Worm (Caenorhabditis elegans) whole organism, L3 larva: Measurements from ENCODE around the gene rab-1.

Source experiments
- R02D3.7 ChIP-seq: fragments of 150-350 bp; optimal IDR thresholded peaks from 2 replicates; lab custom pipeline; 2014; ENCODE audit warnings: missing biosample characterization, missing genetic modification characterization
- ZK546.5 ChIP-seq: sonication (generic microtip); optimal IDR thresholded peaks from 2 replicates; lab custom pipeline; 2017; ENCODE audit warnings: missing biosample characterization, missing genetic modification characterization
- aly-2 ChIP-seq: fragments of 150-350 bp; optimal IDR thresholded peaks from 2 replicates; lab custom pipeline; 2014; ENCODE audit warnings: missing biosample characterization, missing genetic modification characterization
- ama-1 ChIP-seq: fragments of 150-350 bp; optimal IDR thresholded peaks from 2 replicates; lab custom pipeline; 2018
- ceh-16 ChIP-seq: sonication (generic microtip); optimal IDR thresholded peaks from 2 replicates; lab custom pipeline; 2017; ENCODE audit warnings: missing biosample characterization, missing genetic modification characterization
- ceh-82 ChIP-seq: fragments of 150-350 bp; optimal IDR thresholded peaks from 2 replicates; lab custom pipeline; 2014; ENCODE audit warnings: missing biosample characterization, missing genetic modification characterization
- ceh-9 ChIP-seq: sonication (generic microtip); optimal IDR thresholded peaks from 2 replicates; lab custom pipeline; 2018; ENCODE audit warnings: missing biosample characterization, missing genetic modification characterization
- daf-12 ChIP-seq: fragments of 150-350 bp; optimal IDR thresholded peaks from 2 replicates; lab custom pipeline; 2014; ENCODE audit warnings: missing biosample characterization, missing genetic modification reagents, missing genetic modification characterization
- egl-5 ChIP-seq: fragments of 150-350 bp; optimal IDR thresholded peaks from 2 replicates; lab custom pipeline; 2017; ENCODE audit warnings: missing biosample characterization, missing genetic modification reagents, missing genetic modification characterization, inconsistent platforms
- elt-1 ChIP-seq: fragments of 150-350 bp; optimal IDR thresholded peaks from 2 replicates; lab custom pipeline; 2014; ENCODE audit warnings: missing biosample characterization, missing genetic modification characterization
- elt-2 ChIP-seq: sonication (generic microtip); optimal IDR thresholded peaks from 2 replicates; lab custom pipeline; 2016; ENCODE audit warnings: missing genetic modification reagents, mild to moderate bottlenecking, missing genetic modification characterization, missing compliant biosample characterization
- elt-3 ChIP-seq, 3 experiments: fragments of 150-350 bp in 1 of 3; sonication (generic microtip) in 2 of 3; optimal IDR thresholded peaks; 2 replicates in 2 of 3; 4 replicates in 1 of 3; lab custom pipeline; 2014 to 2017; ENCODE audit warnings: missing biosample characterization in 3 of 3, missing genetic modification characterization in 3 of 3
- eor-1 ChIP-seq, 2 experiments: fragments of 150-350 bp; optimal IDR thresholded peaks; 2 replicates each; lab custom pipeline; 2014 to 2018; ENCODE audit warnings: missing biosample characterization in 2 of 2, missing genetic modification characterization in 2 of 2
- fkh-10 ChIP-seq: sonication (generic microtip); optimal IDR thresholded peaks from 2 replicates; lab custom pipeline; 2017; ENCODE audit warnings: missing biosample characterization, missing genetic modification reagents, missing genetic modification characterization
- fkh-2 ChIP-seq: fragments of 150-350 bp; optimal IDR thresholded peaks from 2 replicates; lab custom pipeline; 2014; ENCODE audit warnings: missing biosample characterization, missing genetic modification reagents, missing genetic modification characterization
- fos-1 ChIP-seq: fragments of 150-350 bp; optimal IDR thresholded peaks from 2 replicates; lab custom pipeline; 2014; ENCODE audit warnings: missing biosample characterization, missing genetic modification characterization
- hmg-11 ChIP-seq: sonication (generic microtip); optimal IDR thresholded peaks from 2 replicates; lab custom pipeline; 2016; ENCODE audit warnings: missing genetic modification characterization, missing compliant biosample characterization
- jun-1 ChIP-seq: fragments of 150-350 bp; optimal IDR thresholded peaks from 2 replicates; lab custom pipeline; 2014; ENCODE audit warnings: missing biosample characterization, missing genetic modification reagents, missing genetic modification characterization
- lin-39 ChIP-seq: fragments of 150-350 bp; optimal IDR thresholded peaks from 2 replicates; lab custom pipeline; 2018; ENCODE audit warnings: missing biosample characterization, missing genetic modification reagents, missing genetic modification characterization
- lsy-12 ChIP-seq: sonication (generic microtip); optimal IDR thresholded peaks from 2 replicates; lab custom pipeline; 2016; ENCODE audit warnings: mild to moderate bottlenecking, missing genetic modification characterization, missing compliant biosample characterization
- mml-1 ChIP-seq: fragments of 150-350 bp; sonication (generic microtip); optimal IDR thresholded peaks from 3 replicates; lab custom pipeline; 2014; ENCODE audit warnings: missing biosample characterization, missing genetic modification characterization
- nfya-1 ChIP-seq: sonication (generic microtip); optimal IDR thresholded peaks from 2 replicates; lab custom pipeline; 2017; ENCODE audit warnings: missing genetic modification characterization, mild to moderate bottlenecking, missing compliant biosample characterization, antibody characterized with exemption, moderate library complexity; ENCODE audit not compliant: insufficient read depth
- nhr-11 ChIP-seq: fragments of 150-350 bp; optimal IDR thresholded peaks from 2 replicates; lab custom pipeline; 2014; ENCODE audit warnings: missing biosample characterization, missing genetic modification characterization
- nhr-12 ChIP-seq: fragments of 150-350 bp; optimal IDR thresholded peaks from 2 replicates; lab custom pipeline; 2014; ENCODE audit warnings: missing biosample characterization, missing genetic modification characterization
- nhr-23 ChIP-seq: fragments of 150-350 bp; optimal IDR thresholded peaks from 2 replicates; lab custom pipeline; 2014; ENCODE audit warnings: missing biosample characterization, missing genetic modification reagents, missing genetic modification characterization
- nhr-237 ChIP-seq: fragments of 150-350 bp; optimal IDR thresholded peaks from 2 replicates; lab custom pipeline; 2014; ENCODE audit warnings: missing biosample characterization, missing genetic modification characterization
- nhr-28 ChIP-seq: fragments of 150-350 bp; optimal IDR thresholded peaks from 2 replicates; lab custom pipeline; 2014; ENCODE audit warnings: missing biosample characterization, missing genetic modification characterization
- nhr-67 ChIP-seq: fragments of 150-350 bp; optimal IDR thresholded peaks from 2 replicates; lab custom pipeline; 2014; ENCODE audit warnings: missing biosample characterization, missing genetic modification characterization
- nhr-76 ChIP-seq: fragments of 150-350 bp; sonication (generic microtip); optimal IDR thresholded peaks from 5 replicates; lab custom pipeline; 2014; ENCODE audit warnings: missing biosample characterization, missing genetic modification characterization
- pqm-1 ChIP-seq: fragments of 150-350 bp; optimal IDR thresholded peaks from 2 replicates; lab custom pipeline; 2017; ENCODE audit warnings: missing biosample characterization, missing genetic modification characterization, inconsistent platforms
- skn-1 ChIP-seq: fragments of 150-350 bp; optimal IDR thresholded peaks from 2 replicates; lab custom pipeline; 2014; ENCODE audit warnings: missing biosample characterization, missing genetic modification characterization
- snpc-4 ChIP-seq: fragments of 150-350 bp; optimal IDR thresholded peaks from 2 replicates; lab custom pipeline; 2014; ENCODE audit warnings: missing biosample characterization, missing genetic modification characterization
- tbx-2 ChIP-seq: sonication (generic microtip); optimal IDR thresholded peaks from 2 replicates; lab custom pipeline; 2016; ENCODE audit warnings: mild to moderate bottlenecking, missing genetic modification characterization, missing compliant biosample characterization
- unc-39 ChIP-seq: sonication (generic microtip); optimal IDR thresholded peaks from 4 replicates; lab custom pipeline; 2017; ENCODE audit warnings: missing biosample characterization, missing genetic modification characterization
- zag-1 ChIP-seq: fragments of 150-350 bp; optimal IDR thresholded peaks from 2 replicates; lab custom pipeline; 2014; ENCODE audit warnings: missing biosample characterization, missing genetic modification characterization
- ztf-4 ChIP-seq: fragments of 150-350 bp; optimal IDR thresholded peaks from 2 replicates; lab custom pipeline; 2014; ENCODE audit warnings: missing biosample characterization, missing genetic modification characterization

The rab-1 gene

DNA sequence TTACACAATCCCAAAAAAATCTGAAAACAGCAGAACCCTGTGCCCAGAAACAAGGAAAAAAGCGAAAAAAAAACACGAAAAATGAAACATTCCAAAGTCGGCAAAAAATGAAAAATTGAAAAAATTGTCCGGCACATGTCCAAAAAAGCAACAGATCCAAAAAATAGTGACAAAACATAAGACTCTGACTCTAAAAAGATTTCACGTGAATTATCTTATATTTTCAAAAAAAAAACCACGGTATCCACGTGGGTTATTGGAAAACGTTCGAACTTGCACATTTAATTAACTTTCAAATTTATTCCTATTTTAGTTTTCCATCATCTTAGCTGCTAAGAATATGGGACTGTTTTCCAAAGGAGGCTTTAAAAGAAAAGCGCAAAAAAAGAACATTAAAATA, 6.8 kb upstream of the rab-1 start, which contains the start of gene Y75B7B.1:
Y75B7B.1 (plus strand) TSS at position 301 of the 400 bp plus-strand sequence.
- TF ChIP-seq hmg-11 (tag; lab: Kevin White, UChicago) (no peak), nhr-67 (tag; lab: Kevin White, UChicago) (no peak), jun-1 (tag; lab: Kevin White, UChicago) (no peak), unc-39 (tag; lab: Kevin White, UChicago) (no peak), nfya-1 (tag; lab: Kevin White, UChicago) (no peak), ceh-9 (tag; lab: Kevin White, UChicago) (no peak), nhr-76 (tag; lab: Kevin White, UChicago) (no peak), fos-1 (tag; lab: Kevin White, UChicago) (no peak), tbx-2 (tag; lab: Kevin White, UChicago) (no peak), zag-1 (tag; lab: Kevin White, UChicago) (no peak), fkh-2 (tag; lab: Kevin White, UChicago) (no peak), aly-2 (no peak), mml-1 (no peak), nhr-237 (no peak), ama-1 (no peak), egl-5 (no peak), skn-1 (tag; lab: Kevin White, UChicago) (no peak)

DNA sequence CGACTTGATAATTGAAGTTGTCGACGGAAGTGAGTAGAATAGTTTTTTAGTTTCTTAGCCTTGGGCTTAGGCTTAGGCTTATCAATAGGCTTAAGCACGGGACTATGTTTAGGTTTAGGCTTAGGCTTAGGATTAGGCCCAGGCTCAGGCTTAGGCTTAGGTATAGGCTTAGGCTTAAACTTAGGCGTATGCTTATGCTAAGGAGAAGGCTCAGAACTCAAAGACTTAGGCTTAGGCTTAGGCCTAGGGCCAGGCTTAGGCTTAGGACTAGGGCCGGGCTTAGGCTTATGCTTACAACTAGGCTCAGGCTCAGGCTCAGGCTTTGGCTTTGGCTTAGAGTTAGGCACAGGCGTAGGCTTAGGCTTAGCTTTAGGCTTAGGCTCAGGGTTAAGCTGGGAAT, 2.8 kb upstream of the rab-1 start:
- no peak for TF ChIP-seq lin-39 (tag; lab: Kevin White, UChicago)
- TF ChIP-seq aly-2 = no peak
- TF ChIP-seq nhr-23 (tag; lab: Kevin White, UChicago) = no peak
- no peak for TF ChIP-seq skn-1 (tag; lab: Kevin White, UChicago)
- TF ChIP-seq snpc-4 (tag; lab: Kevin White, UChicago) = no peak
- no peak for TF ChIP-seq nhr-11
- no peak for TF ChIP-seq daf-12 (tag; lab: Kevin White, UChicago)
- no peak for TF ChIP-seq nhr-237
- no peak for TF ChIP-seq ceh-16
- no peak for TF ChIP-seq nhr-67 (tag; lab: Kevin White, UChicago)
- no peak for TF ChIP-seq egl-5
- TF ChIP-seq nhr-28 = no peak
- no peak for TF ChIP-seq nhr-76 (tag; lab: Kevin White, UChicago)
- no peak for TF ChIP-seq unc-39 (tag; lab: Kevin White, UChicago)
- TF ChIP-seq ZK546.5 = no peak
- no peak for TF ChIP-seq elt-2
- TF ChIP-seq zag-1 (tag; lab: Kevin White, UChicago) = no peak
- TF ChIP-seq pqm-1 = no peak

ce11 chrV:1263078-1263732, 584 bp downstream of the rab-1 start:
- TF ChIP-seq ceh-9 (tag; lab: Kevin White, UChicago) = no peak
- no peak for TF ChIP-seq nhr-12 (tag; lab: Kevin White, UChicago)
- TF ChIP-seq hmg-11 (tag; lab: Kevin White, UChicago) = no peak
- TF ChIP-seq pqm-1 = no peak
- TF ChIP-seq fkh-2 (tag; lab: Kevin White, UChicago) = no peak

- peak; percentile 64 for TF ChIP-seq ama-1
- TF ChIP-seq elt-3 (tag; optimal IDR thresholded peaks at IDR 0.05; lab: Kevin White, UChicago) = peak in 1 of 3 experiments; percentile 5
- peak; percentile 21 for TF ChIP-seq elt-2
- TF ChIP-seq skn-1 (tag; lab: Kevin White, UChicago) = no peak
- peak; percentile 23 for TF ChIP-seq ceh-82
Observed at ce11 chrV:1262036-1262435, 1.8 kb downstream of the rab-1 start.

- TF ChIP-seq fos-1 (tag; lab: Kevin White, UChicago) (no peak), elt-3 (tag; optimal IDR thresholded peaks at IDR 0.05; lab: Kevin White, UChicago) (no peak), zag-1 (tag; lab: Kevin White, UChicago) (no peak), skn-1 (tag; lab: Kevin White, UChicago) (no peak), ama-1 (no peak), elt-1 (no peak), jun-1 (tag; lab: Kevin White, UChicago) (no peak), ztf-4 (no peak), nhr-28 (no peak), daf-12 (tag; lab: Kevin White, UChicago) (no peak), eor-1 (tag; optimal IDR thresholded peaks at IDR 0.05; lab: Kevin White, UChicago) (no peak), egl-5 (no peak), unc-39 (tag; lab: Kevin White, UChicago) (no peak), fkh-10 (GFP tag; lab: Kevin White, UChicago) (no peak), fkh-2 (tag; lab: Kevin White, UChicago) (no peak), ceh-9 (tag; lab: Kevin White, UChicago) (no peak), lsy-12 (tag; lab: Kevin White, UChicago) (no peak), ZK546.5 (no peak), R02D3.7 (tag; lab: Kevin White, UChicago) (no peak)
Observed at ce11 chrV:1260042-1260441, 3.7 kb downstream of the rab-1 start, which contains the start of gene C39F7.1. Gene C39F7.1 (plus strand): TSS chrV:1260342.
